Worm (Caenorhabditis elegans): Measurements from ENCODE around the gene F59H6.15.
"Not testable (repeated sequence)": the region's sequence is repeated elsewhere in the genome, so short reads cannot be mapped to it uniquely, and the experiment has no call there.

F59H6.15 gene

DNA sequence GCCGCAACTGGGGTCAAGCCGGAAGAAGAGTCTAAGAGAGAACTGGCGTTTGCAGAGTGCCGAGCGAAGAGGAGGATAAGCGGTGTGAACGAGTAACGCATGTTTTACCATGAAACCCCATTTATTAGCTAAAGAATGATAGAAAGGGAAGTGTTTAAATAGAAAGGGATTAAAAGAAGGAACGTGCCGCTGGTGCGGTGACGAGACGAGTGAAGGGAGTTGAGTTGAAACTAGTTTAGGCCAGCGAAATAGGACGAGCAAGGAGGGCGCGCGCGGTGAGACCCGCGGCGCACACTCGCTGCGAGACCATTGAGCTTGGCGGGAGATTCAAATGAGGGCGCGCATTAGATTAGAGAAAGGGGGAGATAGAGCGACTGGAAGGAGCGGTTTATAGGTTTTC, 33.8 kb downstream of the F59H6.15 start, which contains the start of gene math-1:
Gene math-1 (minus strand): TSS at position 101 of the 400 bp plus-strand sequence.
- TF ChIP-seq ztf-29 (GFP tag; IDR thresholded peaks at IDR 0.05); med-1 (GFP tag; optimal IDR thresholded peaks at IDR 0.05; ENCODE audit: insufficient read depth); klf-2 (GFP tag; conservative IDR thresholded peaks at IDR 0.05): not testable (repeated sequence)

DNA sequence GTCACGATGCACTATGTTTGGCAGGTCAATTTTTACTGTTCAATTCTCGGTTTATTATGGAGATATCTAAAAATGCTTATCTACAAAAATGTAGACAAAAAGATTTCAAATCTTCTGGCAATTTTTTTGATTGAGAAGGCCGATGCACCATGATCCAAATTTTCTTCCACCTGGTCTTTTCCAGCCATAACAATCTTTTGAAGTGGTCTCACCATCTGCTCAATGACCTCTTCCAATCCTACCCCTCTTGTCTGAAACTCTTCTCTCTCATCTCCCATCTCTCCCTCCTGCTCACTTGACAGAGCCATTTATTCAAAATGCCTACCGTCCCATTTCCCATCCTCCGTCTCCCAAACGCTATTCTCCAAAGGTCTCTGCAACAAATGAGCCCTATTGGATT, 38.6 kb downstream of the F59H6.15 start, which contains the start of gene fbxb-35:
Gene fbxb-35 (plus strand): TSS at position 301 of the 400 bp plus-strand sequence.
- TF ChIP-seq T22C8.4 (GFP tag; IDR thresholded peaks at IDR 0.05) (no peak), flt-1 (GFP tag; IDR thresholded peaks at IDR 0.05) (no peak), ref-1 (GFP tag; conservative IDR thresholded peaks at IDR 0.05) (no peak), tab-1 (GFP tag; IDR thresholded peaks at IDR 0.05) (no peak), ztf-23 (GFP tag; IDR thresholded peaks at IDR 0.05) (no peak), med-1 (GFP tag; optimal IDR thresholded peaks at IDR 0.05; ENCODE audit: insufficient read depth) (no peak), ztf-29 (GFP tag; IDR thresholded peaks at IDR 0.05) (no peak), cog-1 (tag; optimal IDR thresholded peaks at IDR 0.05) (no peak), klf-2 (GFP tag; conservative IDR thresholded peaks at IDR 0.05) (no peak)

- TF ChIP-seq med-1 (GFP tag; optimal IDR thresholded peaks at IDR 0.05; ENCODE audit: insufficient read depth) (no peak), ref-1 (GFP tag; conservative IDR thresholded peaks at IDR 0.05) (no peak)
These were observed 46.2 kb downstream of the F59H6.15 start, which contains the start of gene F07E5.5 for ce11 chrII:2058985-2059384. TSS of gene F07E5.5 (minus strand) at chrII:2059070.

All from whole organism, midembryonic.